Worm (Caenorhabditis elegans): ENCODE measurements around the gene slc-36.5.

ce11 chrII:6840663-6841062 lies 36.2 kb downstream of the slc-36.5 start:
- TF ChIP-seq ama-1 (optimal IDR thresholded peaks at IDR 0.05) (no peak), hmg-4 (GFP tag; optimal IDR thresholded peaks at IDR 0.05) (no peak), hnd-1 (tag; optimal IDR thresholded peaks at IDR 0.05) (no peak)
